Fruit fly (Drosophila melanogaster) whole organism, pupa: ENCODE data around the gene CG18048.

Experiments
- CG10348 ChIP-seq: fragments of 200-800 bp; sonication (Bioruptor generic); IDR thresholded peaks from 2 replicates; pipeline ENCODE4 v1.3.6; 2022; ENCODE audit warnings: missing biosample characterization, missing genetic modification characterization
- CG12605 ChIP-seq: fragments of 200-800 bp; sonication (Bioruptor generic); IDR thresholded peaks from 2 replicates; pipeline ENCODE4 v1.3.6; 2022; ENCODE audit warnings: missing biosample characterization, missing genetic modification characterization
- CG13204 ChIP-seq: fragments of 200-800 bp; sonication (Bioruptor generic); optimal IDR thresholded peaks from 2 replicates; lab custom pipeline; 2018; ENCODE audit warnings: missing biosample characterization, mild to moderate bottlenecking, missing genetic modification characterization, moderate library complexity
- CG14655 ChIP-seq: fragments of 200-800 bp; sonication (Bioruptor generic); optimal IDR thresholded peaks from 3 replicates; lab custom pipeline; 2017; ENCODE audit warnings: mild to moderate bottlenecking, missing biosample characterization, missing genetic modification reagents, missing genetic modification characterization
- CG15710 ChIP-seq: fragments of 200-800 bp; sonication (Bioruptor generic); optimal IDR thresholded peaks from 2 replicates; lab custom pipeline; 2018; ENCODE audit warnings: missing biosample characterization, mild to moderate bottlenecking, missing genetic modification characterization, moderate library complexity
- CG17806 ChIP-seq: fragments of 200-800 bp; sonication (Bioruptor generic); optimal IDR thresholded peaks from 2 replicates; lab custom pipeline; 2018; ENCODE audit warnings: missing biosample characterization, mild to moderate bottlenecking, missing genetic modification characterization, moderate library complexity
- CG32121 ChIP-seq: fragments of 200-800 bp; sonication (Bioruptor generic); IDR thresholded peaks from 2 replicates; pipeline ENCODE4 v1.3.6; 2022; ENCODE audit warnings: missing biosample characterization, missing genetic modification characterization
- CG34367 ChIP-seq: fragments of 200-800 bp; sonication (Bioruptor generic); optimal IDR thresholded peaks from 2 replicates; lab custom pipeline; 2018; ENCODE audit warnings: missing biosample characterization, mild to moderate bottlenecking, missing genetic modification characterization
- CG4496 ChIP-seq: fragments of 200-800 bp; sonication (Bioruptor generic); IDR thresholded peaks from 3 replicates; pipeline ENCODE4 v1.3.6; 2022; ENCODE audit warnings: missing biosample characterization, missing genetic modification characterization
- CG8159 ChIP-seq: fragments of 200-800 bp; sonication (Bioruptor generic); optimal IDR thresholded peaks from 3 replicates; lab custom pipeline; 2018; ENCODE audit warnings: missing biosample characterization, mild to moderate bottlenecking, missing genetic modification characterization, moderate library complexity
- CG8301 ChIP-seq: fragments of 200-800 bp; sonication (Bioruptor generic); optimal IDR thresholded peaks from 2 replicates; lab custom pipeline; 2018; ENCODE audit warnings: missing biosample characterization, mild to moderate bottlenecking, missing genetic modification characterization
- CG9948 ChIP-seq: fragments of 200-800 bp; sonication (Bioruptor generic); optimal IDR thresholded peaks from 2 replicates; lab custom pipeline; 2018; ENCODE audit warnings: missing biosample characterization, mild to moderate bottlenecking, missing genetic modification characterization, moderate library complexity
- D1 ChIP-seq: fragments of 200-800 bp; sonication (Bioruptor generic); optimal IDR thresholded peaks from 2 replicates; lab custom pipeline; 2018; ENCODE audit warnings: missing biosample characterization, mild to moderate bottlenecking, missing genetic modification characterization, moderate library complexity
- EcR ChIP-seq: fragments of 200-800 bp; sonication (Bioruptor generic); optimal IDR thresholded peaks from 3 replicates; lab custom pipeline; 2019; ENCODE audit warnings: missing biosample characterization, missing genetic modification characterization, mild to moderate bottlenecking, moderate library complexity, missing genetic modification reagents
- Ets98B ChIP-seq: fragments of 200-800 bp; sonication (Bioruptor generic); IDR thresholded peaks from 2 replicates; pipeline ENCODE4 v1.3.6; 2022; ENCODE audit warnings: missing biosample characterization, missing genetic modification characterization
- Pif1A ChIP-seq: fragments of 200-800 bp; sonication (Bioruptor generic); optimal IDR thresholded peaks from 3 replicates; lab custom pipeline; 2016; ENCODE audit warnings: missing biosample characterization, missing genetic modification characterization
- Pif1B ChIP-seq: fragments of 200-800 bp; sonication (Bioruptor generic); optimal IDR thresholded peaks from 3 replicates; lab custom pipeline; 2016; ENCODE audit warnings: missing biosample characterization, missing genetic modification characterization
- Snoo ChIP-seq: fragments of 200-800 bp; sonication (Bioruptor generic); optimal IDR thresholded peaks from 3 replicates; lab custom pipeline; 2017; ENCODE audit warnings: missing biosample characterization, mild to moderate bottlenecking, missing genetic modification characterization, inconsistent platforms
- fd96Ca ChIP-seq: fragments of 200-800 bp; sonication (Bioruptor generic); IDR thresholded peaks from 3 replicates; pipeline ENCODE4 v1.3.6; 2022; ENCODE audit warnings: missing biosample characterization, missing genetic modification characterization
- gl ChIP-seq: fragments of 200-800 bp; sonication (Bioruptor generic); optimal IDR thresholded peaks from 2 replicates; lab custom pipeline; 2018; ENCODE audit warnings: missing biosample characterization, mild to moderate bottlenecking, missing genetic modification characterization
- rn ChIP-seq: fragments of 200-800 bp; sonication (Bioruptor generic); IDR thresholded peaks from 2 replicates; pipeline ENCODE4 v1.3.6; 2022; ENCODE audit warnings: missing biosample characterization, missing genetic modification characterization

Gene CG18048

dm6 chr3R:6374307-6374574 lies 28.3 kb downstream of the CG18048 start, which contains the start of gene CG42564:
TSS of gene CG42564 (plus strand) at chr3R:6374475.
- TF ChIP-seq CG13204: no peak

DNA sequence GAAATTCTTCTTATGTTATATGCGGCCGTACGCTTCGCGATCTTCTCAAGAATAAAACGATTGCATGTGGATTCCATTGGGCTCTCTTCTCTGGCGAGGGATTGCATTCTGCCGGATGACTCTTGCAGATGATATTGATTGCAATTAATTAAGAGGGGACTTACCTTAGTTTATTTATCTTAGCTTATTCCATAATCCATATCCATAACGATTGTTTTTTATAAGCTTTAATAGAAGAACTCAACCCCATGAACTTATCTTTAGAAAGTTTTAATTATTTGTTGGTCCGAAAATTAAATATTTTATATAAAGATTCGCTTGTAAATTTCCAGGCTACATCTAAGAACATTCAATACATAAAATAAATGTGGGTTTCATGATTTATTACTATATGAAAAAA lies 30.0 kb downstream of the CG18048 start, which contains the start of gene CRAT:
Gene CRAT, minus strand, starts transcription at position 101 of the 400 bp plus-strand sequence.
- no peak for TF ChIP-seq D1 (tag; lab: Kevin White, UChicago)
- no peak for TF ChIP-seq CG17806
- no peak for TF ChIP-seq CG10348 (GFP tag; lab: Robert Waterston, UW)
- no peak for TF ChIP-seq Pif1A (GFP tag; lab: Kevin White, UChicago)
- TF ChIP-seq CG32121 (GFP tag; lab: Robert Waterston, UW): no peak

DNA sequence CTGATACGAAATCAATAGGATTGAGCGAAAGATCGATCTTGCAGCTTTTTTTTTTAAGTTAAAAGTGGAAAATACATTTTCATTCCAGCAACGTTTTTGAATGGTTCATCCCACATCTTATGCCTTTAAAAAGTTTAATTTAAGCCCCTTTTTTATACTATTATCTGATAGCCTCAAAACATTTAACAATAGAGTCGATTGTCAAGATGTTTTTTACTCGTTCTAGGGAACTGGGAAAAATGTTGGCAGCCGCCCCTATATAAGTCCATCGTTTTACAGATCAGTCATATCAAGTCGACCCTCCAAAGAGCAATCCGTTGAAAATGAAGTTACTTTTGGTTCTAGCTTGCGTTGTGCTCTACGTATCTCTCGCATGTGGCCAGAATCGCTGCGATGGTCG lies 31.6 kb downstream of the CG18048 start, which contains the start of gene CG42537:
Gene CG42537, plus strand, starts transcription at position 301 of the 400 bp plus-strand sequence.
- TF ChIP-seq EcR (GFP tag; lab: Kevin White, UChicago): no peak
- no peak for TF ChIP-seq Pif1B (GFP tag; lab: Kevin White, UChicago)
- no peak for TF ChIP-seq CG15710 (tag; lab: Kevin White, UChicago)
- TF ChIP-seq CG34367 (tag; lab: Kevin White, UChicago): no peak
- no peak for TF ChIP-seq Pif1A (GFP tag; lab: Kevin White, UChicago)
- no peak for TF ChIP-seq CG8301 (tag; lab: Kevin White, UChicago)
- TF ChIP-seq D1 (tag; lab: Kevin White, UChicago): no peak

DNA sequence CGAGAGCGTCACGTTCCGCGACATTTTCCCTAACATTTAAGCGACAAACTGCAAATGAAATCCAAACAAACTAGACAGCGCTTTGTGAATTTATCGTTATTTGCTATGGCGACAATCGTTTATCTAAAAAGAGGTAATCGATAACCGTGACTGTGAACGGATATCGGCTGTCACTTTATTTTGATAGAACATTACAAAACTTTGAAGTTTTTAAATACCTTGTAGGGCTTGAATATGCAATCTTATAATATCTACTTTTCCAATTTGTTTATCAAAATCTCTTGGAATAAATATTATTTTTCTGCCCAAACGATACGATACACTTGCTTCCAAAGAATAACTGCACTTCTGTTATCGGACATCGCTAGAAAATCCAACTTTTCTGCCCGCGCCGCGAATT lies 34.2 kb downstream of the CG18048 start, which contains the start of the genes CG1024 and TfIIFalpha:
Gene CG1024, minus strand, starts transcription at position 200 of the 400 bp plus-strand sequence.
Gene TfIIFalpha, plus strand, starts transcription at position 339 of the 400 bp plus-strand sequence.
- no peak for TF ChIP-seq CG12605 (GFP tag; lab: Robert Waterston, UW)
- no peak for TF ChIP-seq CG15710 (tag; lab: Kevin White, UChicago)
- TF ChIP-seq CG13204: no peak
- TF ChIP-seq D1 (tag; lab: Kevin White, UChicago): no peak
- TF ChIP-seq CG34367 (tag; lab: Kevin White, UChicago): no peak
- TF ChIP-seq Pif1B (GFP tag; lab: Kevin White, UChicago): no peak
- TF ChIP-seq CG4496 (GFP tag; lab: Robert Waterston, UW): no peak
- no peak for TF ChIP-seq Snoo
- no peak for TF ChIP-seq CG10348 (GFP tag; lab: Robert Waterston, UW)
- TF ChIP-seq CG14655 (GFP tag; lab: Kevin White, UChicago): no peak
- TF ChIP-seq gl (tag; lab: Kevin White, UChicago): no peak
- TF ChIP-seq EcR (GFP tag; lab: Kevin White, UChicago): no peak
- TF ChIP-seq rn (GFP tag; lab: Robert Waterston, UW): no peak
- TF ChIP-seq CG32121 (GFP tag; lab: Robert Waterston, UW): no peak
- no peak for TF ChIP-seq CG8159 (tag; lab: Kevin White, UChicago)
- TF ChIP-seq CG9948: no peak
- no peak for TF ChIP-seq Ets98B (GFP tag; lab: Robert Waterston, UW)
- no peak for TF ChIP-seq CG8301 (tag; lab: Kevin White, UChicago)
- TF ChIP-seq fd96Ca: no peak

DNA sequence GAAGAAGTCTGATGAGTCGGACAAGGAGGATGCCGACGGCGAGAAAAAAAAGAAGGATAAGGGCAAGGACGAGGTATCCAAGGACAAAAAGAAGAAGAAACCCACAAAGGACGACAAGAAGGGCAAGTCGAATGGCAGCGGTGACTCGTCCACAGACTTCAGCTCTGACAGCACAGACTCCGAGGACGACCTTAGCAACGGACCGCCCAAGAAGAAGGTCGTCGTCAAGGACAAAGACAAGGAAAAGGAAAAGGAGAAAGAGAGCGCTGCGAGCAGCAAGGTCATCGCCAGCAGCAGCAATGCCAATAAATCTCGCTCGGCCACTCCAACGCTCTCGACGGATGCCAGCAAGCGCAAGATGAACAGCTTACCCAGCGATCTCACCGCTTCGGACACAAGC lies 35.9 kb downstream of the CG18048 start:
- TF ChIP-seq CG10348 (GFP tag; lab: Robert Waterston, UW) (no peak), D1 (tag; lab: Kevin White, UChicago) (no peak), CG32121 (GFP tag; lab: Robert Waterston, UW) (no peak), Snoo (no peak), CG12605 (GFP tag; lab: Robert Waterston, UW) (no peak)
- TF ChIP-seq, all 21 proteins: peak for 0

- TF ChIP-seq fd96Ca: no peak
Measured at dm6 chr3R:6382733-6383465, 37.0 kb downstream of the CG18048 start, which contains the start of gene gzl. TSS of gene gzl (plus strand) at chr3R:6382914.

DNA sequence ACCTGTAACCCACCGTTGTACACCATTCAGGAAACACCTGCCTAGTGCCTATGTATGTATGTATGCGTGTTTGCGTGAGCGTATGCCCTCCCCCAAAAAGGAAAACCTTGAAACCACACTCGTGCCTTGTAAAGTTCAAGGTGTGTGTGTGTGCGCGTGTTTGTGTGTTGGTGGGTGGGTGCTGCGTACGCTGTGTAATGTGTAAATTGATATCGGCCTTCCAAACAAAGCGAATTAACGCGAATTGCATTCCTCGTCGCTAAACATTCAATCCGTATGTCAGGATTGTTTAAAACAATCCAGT lies 37.5 kb downstream of the CG18048 start:
- TF ChIP-seq CG14655 (GFP tag; lab: Kevin White, UChicago) (no peak), CG10348 (GFP tag; lab: Robert Waterston, UW) (no peak), EcR (GFP tag; lab: Kevin White, UChicago) (peak; percentile 86)

DNA sequence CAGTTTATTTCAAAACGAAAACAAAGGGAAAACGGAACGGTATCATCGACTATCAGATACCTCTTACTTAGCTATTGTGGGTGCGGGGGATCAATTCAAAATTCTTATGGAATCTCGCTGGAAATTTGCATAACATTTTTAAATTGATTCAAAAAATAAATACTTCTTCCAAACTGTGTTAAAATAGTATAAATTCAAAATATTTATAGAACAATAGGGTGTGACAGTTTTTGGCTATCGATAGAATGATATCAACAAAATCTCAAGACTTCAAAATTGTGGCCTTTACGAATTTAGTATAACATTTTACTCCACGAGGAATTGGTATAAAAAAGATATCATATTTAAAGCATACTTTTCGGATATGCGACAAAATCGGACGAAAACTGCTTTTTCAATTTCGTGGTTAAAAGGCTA lies 42.5 kb downstream of the CG18048 start:
- TF ChIP-seq rn (GFP tag; lab: Robert Waterston, UW) (no peak), gl (tag; lab: Kevin White, UChicago) (no peak), Snoo (no peak), CG13204 (no peak), Ets98B (GFP tag; lab: Robert Waterston, UW) (no peak), CG15710 (tag; lab: Kevin White, UChicago) (no peak), CG4496 (GFP tag; lab: Robert Waterston, UW) (no peak), EcR (GFP tag; lab: Kevin White, UChicago) (no peak), CG34367 (tag; lab: Kevin White, UChicago) (no peak), Pif1A (GFP tag; lab: Kevin White, UChicago) (no peak), CG12605 (GFP tag; lab: Robert Waterston, UW) (no peak), CG10348 (GFP tag; lab: Robert Waterston, UW) (no peak), fd96Ca (no peak), CG32121 (GFP tag; lab: Robert Waterston, UW) (no peak)
